Worm (Caenorhabditis elegans): ENCODE results near the gene ZK54.3.

- TF ChIP-seq F10E7.11 (tag; optimal IDR thresholded peaks at IDR 0.05): no peak
- TF ChIP-seq F39B2.1 (GFP tag; IDR thresholded peaks at IDR 0.05): no peak
- no peak for TF ChIP-seq atf-7 (tag; optimal IDR thresholded peaks at IDR 0.05)
- TF ChIP-seq T26A5.8 (tag; optimal IDR thresholded peaks at IDR 0.05): no peak
- TF ChIP-seq rpc-1 (optimal IDR thresholded peaks at IDR 0.05): no peak
- TF ChIP-seq rpc-1 (tag; optimal IDR thresholded peaks at IDR 0.05): no peak
- no peak for TF ChIP-seq cebp-2 (GFP tag; IDR thresholded peaks at IDR 0.05)
- no peak for TF ChIP-seq ceh-100 (GFP tag; IDR thresholded peaks at IDR 0.05)
- no peak for TF ChIP-seq rec-8 (tag; optimal IDR thresholded peaks at IDR 0.05)
- TF ChIP-seq nfya-1 (tag; optimal IDR thresholded peaks at IDR 0.05; ENCODE audit: borderline replicate concordance, insufficient read depth): no peak
- TF ChIP-seq pbrm-1 (GFP tag; IDR thresholded peaks at IDR 0.05): no peak
- TF ChIP-seq snpc-4 (GFP tag; optimal IDR thresholded peaks at IDR 0.05): no peak
- no peak for TF ChIP-seq snpc-4 (tag; optimal IDR thresholded peaks at IDR 0.05)
- no peak for TF ChIP-seq nhr-90 (tag; optimal IDR thresholded peaks at IDR 0.05)
Observed at ce11 chrX:17422593-17422992, 44.2 kb downstream of the ZK54.3 start.
